Worm (Caenorhabditis elegans) whole organism, mixed stage, embryonic: ENCODE measurements around the gene F13A7.12.
A peak's percentile ranks its signal among the peaks of the same experiment; 100 is the strongest.

Experiments
- M03D4.4 ChIP-seq: sonication (generic microtip); optimal IDR thresholded peaks from 2 replicates; lab custom pipeline; 2017; ENCODE audit warnings: mild to moderate bottlenecking, missing genetic modification characterization, missing compliant biosample characterization
- bed-3 ChIP-seq: fragments of 200-800 bp; sonication (Bioruptor generic); optimal IDR thresholded peaks from 3 replicates; lab custom pipeline; 2018; ENCODE audit warnings: mild to moderate bottlenecking, missing genetic modification characterization, moderate library complexity, missing compliant biosample characterization
- blmp-1 ChIP-seq: fragments of 150-350 bp; optimal IDR thresholded peaks from 2 replicates; lab custom pipeline; 2014; ENCODE audit warnings: missing biosample characterization, missing genetic modification characterization
- ceh-39 ChIP-seq: fragments of 150-350 bp; optimal IDR thresholded peaks from 2 replicates; lab custom pipeline; 2014; ENCODE audit warnings: missing biosample characterization, missing genetic modification characterization
- ceh-43 ChIP-seq: fragments of 200-800 bp; sonication (Bioruptor generic); optimal IDR thresholded peaks from 2 replicates; lab custom pipeline; 2018; ENCODE audit warnings: mild to moderate bottlenecking, missing genetic modification characterization, moderate library complexity, missing compliant biosample characterization
- ceh-83 ChIP-seq: fragments of 200-800 bp; sonication (Bioruptor generic); optimal IDR thresholded peaks from 2 replicates; lab custom pipeline; 2018; ENCODE audit warnings: mild to moderate bottlenecking, missing genetic modification characterization, missing compliant biosample characterization
- ces-1 ChIP-seq: fragments of 150-350 bp; optimal IDR thresholded peaks from 2 replicates; lab custom pipeline; 2014; ENCODE audit warnings: missing biosample characterization, missing genetic modification reagents, missing genetic modification characterization
- cnd-1 ChIP-seq: fragments of 200-800 bp; sonication (Bioruptor generic); optimal IDR thresholded peaks from 2 replicates; lab custom pipeline; 2018; ENCODE audit warnings: mild to moderate bottlenecking, missing genetic modification characterization, missing compliant biosample characterization
- drap-1 ChIP-seq: fragments of 200-800 bp; sonication (Bioruptor generic); optimal IDR thresholded peaks from 3 replicates; lab custom pipeline; 2018; ENCODE audit warnings: mild to moderate bottlenecking, missing genetic modification characterization, missing compliant biosample characterization
- elt-1 ChIP-seq: sonication (generic microtip); optimal IDR thresholded peaks from 2 replicates; lab custom pipeline; 2017; ENCODE audit warnings: missing genetic modification characterization, mild to moderate bottlenecking, missing compliant biosample characterization, antibody characterized with exemption, moderate library complexity, borderline replicate concordance; ENCODE audit not compliant: insufficient read depth
- elt-3 ChIP-seq: fragments of 150-350 bp; optimal IDR thresholded peaks from 2 replicates; lab custom pipeline; 2014; ENCODE audit warnings: missing biosample characterization, missing genetic modification characterization
- flh-1 ChIP-seq: fragments of 200-800 bp; sonication (Bioruptor generic); optimal IDR thresholded peaks from 2 replicates; lab custom pipeline; 2018; ENCODE audit warnings: mild to moderate bottlenecking, missing genetic modification characterization, moderate library complexity, missing compliant biosample characterization
- ham-2 ChIP-seq: fragments of 200-800 bp; sonication (Bioruptor generic); optimal IDR thresholded peaks from 2 replicates; lab custom pipeline; 2018; ENCODE audit warnings: mild to moderate bottlenecking, missing genetic modification characterization, missing compliant biosample characterization
- hlh-1 ChIP-seq: fragments of 150-350 bp; optimal IDR thresholded peaks from 2 replicates; lab custom pipeline; 2014; ENCODE audit warnings: missing biosample characterization, missing genetic modification reagents, missing genetic modification characterization
- lin-13 ChIP-seq: fragments of 150-350 bp; optimal IDR thresholded peaks from 2 replicates; lab custom pipeline; 2014; ENCODE audit warnings: missing biosample characterization, missing genetic modification characterization
- lin-32 ChIP-seq: fragments of 200-800 bp; sonication (Bioruptor generic); optimal IDR thresholded peaks from 2 replicates; lab custom pipeline; 2018; ENCODE audit warnings: mild to moderate bottlenecking, missing genetic modification characterization, missing compliant biosample characterization
- lsy-2 ChIP-seq: fragments of 150-350 bp; optimal IDR thresholded peaks from 2 replicates; lab custom pipeline; 2014; ENCODE audit warnings: missing biosample characterization, missing genetic modification characterization
- mab-5 ChIP-seq: fragments of 150-350 bp; optimal IDR thresholded peaks from 2 replicates; lab custom pipeline; 2014; ENCODE audit warnings: missing biosample characterization, missing genetic modification characterization
- mep-1 ChIP-seq: fragments of 150-350 bp; optimal IDR thresholded peaks from 2 replicates; lab custom pipeline; 2017; ENCODE audit warnings: missing biosample characterization, missing genetic modification reagents, missing genetic modification characterization, inconsistent platforms
- mls-2 ChIP-seq: sonication (generic microtip); optimal IDR thresholded peaks from 2 replicates; lab custom pipeline; 2016; ENCODE audit warnings: mild to moderate bottlenecking, missing genetic modification characterization, moderate library complexity, missing compliant biosample characterization
- nhr-12 ChIP-seq: fragments of 150-350 bp; optimal IDR thresholded peaks from 2 replicates; lab custom pipeline; 2014; ENCODE audit warnings: missing biosample characterization, missing genetic modification characterization
- nhr-2 ChIP-seq: fragments of 150-350 bp; optimal IDR thresholded peaks from 2 replicates; lab custom pipeline; 2014; ENCODE audit warnings: missing biosample characterization, missing genetic modification characterization
- nhr-237 ChIP-seq: fragments of 150-350 bp; optimal IDR thresholded peaks from 2 replicates; lab custom pipeline; 2014; ENCODE audit warnings: missing biosample characterization, missing genetic modification characterization
- nhr-28 ChIP-seq: fragments of 150-350 bp; optimal IDR thresholded peaks from 2 replicates; lab custom pipeline; 2014; ENCODE audit warnings: missing biosample characterization, missing genetic modification characterization
- nhr-76 ChIP-seq: sonication (generic microtip); optimal IDR thresholded peaks from 2 replicates; lab custom pipeline; 2017; ENCODE audit warnings: missing biosample characterization, missing genetic modification characterization
- pha-4 ChIP-seq: fragments of 150-350 bp; optimal IDR thresholded peaks from 2 replicates; lab custom pipeline; 2018; ENCODE audit warnings: missing biosample characterization, missing genetic modification reagents, missing genetic modification characterization
- sem-2 ChIP-seq: fragments of 200-800 bp; sonication (Bioruptor generic); optimal IDR thresholded peaks from 2 replicates; lab custom pipeline; 2018; ENCODE audit warnings: mild to moderate bottlenecking, missing genetic modification characterization, missing compliant biosample characterization
- snpc-4 ChIP-seq: fragments of 150-350 bp; optimal IDR thresholded peaks from 2 replicates; lab custom pipeline; 2014; ENCODE audit warnings: missing biosample characterization, missing genetic modification characterization
- sptf-1 ChIP-seq: sonication (generic microtip); optimal IDR thresholded peaks from 2 replicates; lab custom pipeline; 2017; ENCODE audit warnings: mild to moderate bottlenecking, missing genetic modification characterization, moderate library complexity, missing compliant biosample characterization
- tbx-8 ChIP-seq: fragments of 200-800 bp; sonication (Bioruptor generic); optimal IDR thresholded peaks from 2 replicates; lab custom pipeline; 2018; ENCODE audit warnings: mild to moderate bottlenecking, missing genetic modification characterization, moderate library complexity, missing compliant biosample characterization
- unc-120 ChIP-seq: sonication (generic microtip); optimal IDR thresholded peaks from 2 replicates; lab custom pipeline; 2017; ENCODE audit warnings: missing genetic modification characterization, missing compliant biosample characterization; ENCODE audit not compliant: poor library complexity, severe bottlenecking
- unc-39 ChIP-seq: fragments of 150-350 bp; optimal IDR thresholded peaks from 2 replicates; lab custom pipeline; 2014; ENCODE audit warnings: missing biosample characterization, missing genetic modification characterization
- unc-62 ChIP-seq: fragments of 150-350 bp; optimal IDR thresholded peaks from 2 replicates; lab custom pipeline; 2014; ENCODE audit warnings: missing biosample characterization, missing genetic modification reagents, missing genetic modification characterization
- zip-8 ChIP-seq: fragments of 150-350 bp; optimal IDR thresholded peaks from 2 replicates; lab custom pipeline; 2014; ENCODE audit warnings: missing biosample characterization, missing genetic modification characterization
- ztf-11 ChIP-seq: fragments of 150-350 bp; optimal IDR thresholded peaks from 2 replicates; lab custom pipeline; 2014; ENCODE audit warnings: missing biosample characterization, missing genetic modification characterization

The F13A7.12 gene

ce11 chrV:16356798-16357197 lies 39.0 kb upstream of the F13A7.12 start:
- TF ChIP-seq ceh-39 (tag; lab: Kevin White, UChicago) = no peak
- no peak for TF ChIP-seq mls-2 (tag; lab: Kevin White, UChicago)
- TF ChIP-seq lin-32 (GFP tag; lab: Kevin White, UChicago) = no peak
- TF ChIP-seq bed-3 (GFP tag; lab: Kevin White, UChicago) = no peak
- TF ChIP-seq lin-13 (tag; lab: Kevin White, UChicago) = no peak
- TF ChIP-seq nhr-76 (tag; lab: Kevin White, UChicago) = no peak
- no peak for TF ChIP-seq ham-2 (GFP tag; lab: Kevin White, UChicago)
- TF ChIP-seq pha-4 (tag; lab: Kevin White, UChicago) = no peak
- no peak for TF ChIP-seq tbx-8 (GFP tag; lab: Kevin White, UChicago)
- no peak for TF ChIP-seq zip-8 (tag; lab: Kevin White, UChicago)
- TF ChIP-seq elt-3 (tag; lab: Kevin White, UChicago) = no peak
- no peak for TF ChIP-seq mab-5 (tag; lab: Kevin White, UChicago)

- TF ChIP-seq nhr-237 (tag; lab: Kevin White, UChicago) (no peak), unc-120 (no peak), elt-3 (tag; lab: Kevin White, UChicago) (peak; percentile 5), lin-13 (tag; lab: Kevin White, UChicago) (no peak), sptf-1 (tag; lab: Kevin White, UChicago) (no peak), nhr-28 (tag; lab: Kevin White, UChicago) (no peak), blmp-1 (tag; lab: Kevin White, UChicago) (peak; percentile 47)
These were observed 38.6 kb upstream of the F13A7.12 start, which contains the start of gene pptr-1 for ce11 chrV:16357253-16357652. Gene pptr-1 (plus strand): TSS chrV:16357521.

ce11 chrV:16361350-16361749 lies 34.5 kb upstream of the F13A7.12 start:
- no peak for TF ChIP-seq M03D4.4 (tag; lab: Kevin White, UChicago)
- TF ChIP-seq tbx-8 (GFP tag; lab: Kevin White, UChicago) = no peak
- TF ChIP-seq nhr-12 = no peak
- no peak for TF ChIP-seq bed-3 (GFP tag; lab: Kevin White, UChicago)
- no peak for TF ChIP-seq zip-8 (tag; lab: Kevin White, UChicago)
- no peak for TF ChIP-seq blmp-1 (tag; lab: Kevin White, UChicago)
- TF ChIP-seq ceh-83 = no peak
- no peak for TF ChIP-seq lsy-2 (tag; lab: Kevin White, UChicago)
- TF ChIP-seq lin-32 (GFP tag; lab: Kevin White, UChicago) = no peak
- no peak for TF ChIP-seq unc-39 (tag; lab: Kevin White, UChicago)

- TF ChIP-seq M03D4.4 (tag; lab: Kevin White, UChicago) = no peak
- no peak for TF ChIP-seq nhr-28 (tag; lab: Kevin White, UChicago)
- no peak for TF ChIP-seq nhr-12
- no peak for TF ChIP-seq ceh-83
- TF ChIP-seq nhr-76 (tag; lab: Kevin White, UChicago) = no peak
- TF ChIP-seq unc-39 (tag; lab: Kevin White, UChicago) = no peak
- no peak for TF ChIP-seq mls-2 (tag; lab: Kevin White, UChicago)
- TF ChIP-seq blmp-1 (tag; lab: Kevin White, UChicago) = no peak
- TF ChIP-seq ztf-11 (tag; lab: Kevin White, UChicago) = no peak
These were observed 28.3 kb upstream of the F13A7.12 start, which contains the start of gene W08G11.3 for ce11 chrV:16367575-16367974. Gene W08G11.3 (plus strand): TSS chrV:16367681.

- TF ChIP-seq sem-2 = no peak
- no peak for TF ChIP-seq nhr-2
- TF ChIP-seq ztf-11 (tag; lab: Kevin White, UChicago) = no peak
- no peak for TF ChIP-seq elt-1 (tag; lab: Kevin White, UChicago)
- TF ChIP-seq cnd-1 (tag; lab: Kevin White, UChicago) = no peak
- no peak for TF ChIP-seq unc-120
- TF ChIP-seq ceh-83 = no peak
- no peak for TF ChIP-seq nhr-237 (tag; lab: Kevin White, UChicago)
- no peak for TF ChIP-seq snpc-4 (tag; lab: Kevin White, UChicago)
- no peak for TF ChIP-seq zip-8 (tag; lab: Kevin White, UChicago)
These were observed 27.7 kb upstream of the F13A7.12 start for ce11 chrV:16368143-16368542.

- TF ChIP-seq drap-1 = peak; percentile 78
- peak; percentile 60 for TF ChIP-seq bed-3 (GFP tag; lab: Kevin White, UChicago)
- no peak for TF ChIP-seq unc-39 (tag; lab: Kevin White, UChicago)
- TF ChIP-seq nhr-76 (tag; lab: Kevin White, UChicago) = no peak
- TF ChIP-seq ceh-43 = peak; percentile 57
- no peak for TF ChIP-seq zip-8 (tag; lab: Kevin White, UChicago)
- TF ChIP-seq lin-13 (tag; lab: Kevin White, UChicago) = peak; percentile 25
- no peak for TF ChIP-seq elt-3 (tag; lab: Kevin White, UChicago)
- TF ChIP-seq hlh-1 (tag; lab: Kevin White, UChicago) = peak; percentile 21
- TF ChIP-seq nhr-12 = no peak
- TF ChIP-seq lsy-2 (tag; lab: Kevin White, UChicago) = no peak
- TF ChIP-seq sem-2 = peak; percentile 73
- TF ChIP-seq ces-1 (GFP tag; lab: Kevin White, UChicago) = no peak
- peak; percentile 62 for TF ChIP-seq lin-32 (GFP tag; lab: Kevin White, UChicago)
- TF ChIP-seq mep-1 (tag; lab: Kevin White, UChicago) = no peak
- no peak for TF ChIP-seq nhr-28 (tag; lab: Kevin White, UChicago)
- TF ChIP-seq mab-5 (tag; lab: Kevin White, UChicago) = no peak
- TF ChIP-seq ham-2 (GFP tag; lab: Kevin White, UChicago) = peak; percentile 57
- TF ChIP-seq flh-1 = peak; percentile 41
- peak; percentile 76 for TF ChIP-seq M03D4.4 (tag; lab: Kevin White, UChicago)
- TF ChIP-seq sptf-1 (tag; lab: Kevin White, UChicago) = peak; percentile 85
- TF ChIP-seq blmp-1 (tag; lab: Kevin White, UChicago) = no peak
- TF ChIP-seq tbx-8 (GFP tag; lab: Kevin White, UChicago) = peak; percentile 53
- no peak for TF ChIP-seq unc-62 (GFP tag; lab: Kevin White, UChicago)
- no peak for TF ChIP-seq ztf-11 (tag; lab: Kevin White, UChicago)
- peak; percentile 76 for TF ChIP-seq ceh-83
These were observed 25.8 kb upstream of the F13A7.12 start for ce11 chrV:16370039-16370438.
